Worm (Caenorhabditis elegans): Measurements from ENCODE around the gene C42D4.19.
A peak's percentile ranks its signal among the peaks of the same experiment; 100 is the strongest.

The C42D4.19 gene

ce11 chrIV:7133983-7134382, 41.5 kb upstream of the C42D4.19 start, which contains the start of gene mutd-1:
mutd-1 (minus strand) TSS chrIV:7134083.
- TF ChIP-seq F37B4.10 (GFP tag; IDR thresholded peaks at IDR 0.05) = no peak
- TF ChIP-seq nfyb-1 (GFP tag; IDR thresholded peaks at IDR 0.05) = 0 out of 2 replicates have a peak, but pooled peaks have one; percentile 15
- TF ChIP-seq nfya-1 (tag; optimal IDR thresholded peaks at IDR 0.05; ENCODE audit: borderline replicate concordance, insufficient read depth) = no peak
- TF ChIP-seq lsl-1 (GFP tag; optimal IDR thresholded peaks at IDR 0.05) = no peak
- no peak for TF ChIP-seq bed-2 (GFP tag; IDR thresholded peaks at IDR 0.05)
- no peak for TF ChIP-seq F57A8.1 (GFP tag; optimal IDR thresholded peaks at IDR 0.05)
- no peak for TF ChIP-seq F52B5.7 (tag; optimal IDR thresholded peaks at IDR 0.05)
- TF ChIP-seq Y79H2A.3 (GFP tag; conservative IDR thresholded peaks at IDR 0.05) = no peak
- TF ChIP-seq akir-1 (GFP tag; optimal IDR thresholded peaks at IDR 0.05) = no peak

DNA sequence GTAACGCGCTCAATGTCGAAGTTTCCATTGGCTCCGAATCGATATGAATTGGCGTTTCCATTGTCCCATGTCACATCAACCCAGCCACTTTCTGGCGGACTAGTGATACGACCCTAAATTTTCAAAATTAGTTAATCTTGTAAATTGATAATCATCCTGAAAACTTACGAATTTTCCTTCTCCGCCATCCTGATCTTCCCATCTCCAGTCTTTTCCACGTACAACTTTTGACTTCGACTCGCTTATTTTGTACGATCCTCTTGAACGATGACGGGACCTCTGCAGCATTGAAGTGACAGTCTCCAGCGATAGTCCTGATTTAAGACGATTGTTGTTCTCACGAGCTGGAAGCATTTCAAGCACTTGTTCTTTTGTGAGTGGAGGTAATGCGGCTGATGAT, 36.3 kb upstream of the C42D4.19 start:
- TF ChIP-seq hlh-12 (tag; optimal IDR thresholded peaks at IDR 0.05) (no peak), nhr-80 (tag; optimal IDR thresholded peaks at IDR 0.05) (no peak), hrde-1 (tag; optimal IDR thresholded peaks at IDR 0.05; ENCODE audit: borderline replicate concordance) (no peak), unc-130 (GFP tag; optimal IDR thresholded peaks at IDR 0.05) (no peak), pha-4 (tag; optimal IDR thresholded peaks at IDR 0.05) (no peak), let-607 (tag; optimal IDR thresholded peaks at IDR 0.05) (no peak), lag-1 (GFP tag; IDR thresholded peaks at IDR 0.05) (no peak), F10E7.11 (tag; optimal IDR thresholded peaks at IDR 0.05) (no peak), let-526 (GFP tag; IDR thresholded peaks at IDR 0.05) (no peak), nfya-2 (GFP tag; IDR thresholded peaks at IDR 0.05) (no peak), ztf-18 (tag; optimal IDR thresholded peaks at IDR 0.05) (no peak), egrh-3 (GFP tag; IDR thresholded peaks at IDR 0.05) (no peak), bed-2 (GFP tag; IDR thresholded peaks at IDR 0.05) (no peak), Y56A3A.18 (GFP tag; IDR thresholded peaks at IDR 0.05) (no peak), snpc-3.4 (tag; optimal IDR thresholded peaks at IDR 0.05) (no peak), tbx-9 (tag; optimal IDR thresholded peaks at IDR 0.05; ENCODE audit: borderline replicate concordance) (no peak), C17E4.6 (GFP tag; IDR thresholded peaks at IDR 0.05) (no peak), dox-1 (GFP tag; IDR thresholded peaks at IDR 0.05) (no peak), aptf-2 (GFP tag; conservative IDR thresholded peaks at IDR 0.05) (no peak)

ce11 chrIV:7144670-7145257, 30.7 kb upstream of the C42D4.19 start, which contains the start of gene hecd-1:
hecd-1 (minus strand) TSS chrIV:7144720.
- peak; percentile 16 for TF ChIP-seq nhr-80 (tag; optimal IDR thresholded peaks at IDR 0.05)
- TF ChIP-seq bed-2 (GFP tag; IDR thresholded peaks at IDR 0.05) = no peak
- no peak for TF ChIP-seq dpff-1 (tag; optimal IDR thresholded peaks at IDR 0.05)
- no peak for TF ChIP-seq pha-4 (tag; optimal IDR thresholded peaks at IDR 0.05)
- no peak for TF ChIP-seq gei-17 (GFP tag; optimal IDR thresholded peaks at IDR 0.05)
- TF ChIP-seq ceh-79 (tag; optimal IDR thresholded peaks at IDR 0.05) = no peak
- peak in 1 of 2 experiments; percentile 11 for TF ChIP-seq let-607 (tag; optimal IDR thresholded peaks at IDR 0.05)
- TF ChIP-seq attf-5 (GFP tag; optimal IDR thresholded peaks at IDR 0.05) = peak; percentile 24
- TF ChIP-seq mcd-1 (GFP tag; IDR thresholded peaks at IDR 0.05) = peak; percentile 35
- TF ChIP-seq rpc-1 (optimal IDR thresholded peaks at IDR 0.05) = no peak
- no peak for TF ChIP-seq rpc-1 (tag; optimal IDR thresholded peaks at IDR 0.05)
- no peak for TF ChIP-seq sea-2 (GFP tag; IDR thresholded peaks at IDR 0.05)
- no peak for TF ChIP-seq C17E4.6 (GFP tag; IDR thresholded peaks at IDR 0.05)
- TF ChIP-seq B0261.1 (tag; optimal IDR thresholded peaks at IDR 0.05) = no peak
- no peak for TF ChIP-seq him-1 (tag; optimal IDR thresholded peaks at IDR 0.05)
- TF ChIP-seq Y53F4B.3 (GFP tag; IDR thresholded peaks at IDR 0.05) = no peak
- no peak for TF ChIP-seq lin-26 (GFP tag; IDR thresholded peaks at IDR 0.05)
- no peak for TF ChIP-seq rcor-1 (GFP tag; IDR thresholded peaks at IDR 0.05)
- no peak for TF ChIP-seq Y79H2A.3 (GFP tag; conservative IDR thresholded peaks at IDR 0.05)
- no peak for TF ChIP-seq ekl-4 (GFP tag; IDR thresholded peaks at IDR 0.05)
- TF ChIP-seq hrde-1 (tag; optimal IDR thresholded peaks at IDR 0.05; ENCODE audit: borderline replicate concordance) = no peak
- no peak for TF ChIP-seq repo-1 (tag; optimal IDR thresholded peaks at IDR 0.05)
- TF ChIP-seq nhr-27 (tag; optimal IDR thresholded peaks at IDR 0.05) = no peak
- TF ChIP-seq efl-1 (GFP tag; optimal IDR thresholded peaks at IDR 0.05) = no peak
- no peak for TF ChIP-seq nfyb-1 (GFP tag; IDR thresholded peaks at IDR 0.05)
- TF ChIP-seq chd-7 (tag; optimal IDR thresholded peaks at IDR 0.05) = no peak
- TF ChIP-seq ceh-100 (GFP tag; IDR thresholded peaks at IDR 0.05) = no peak
